Worm (Caenorhabditis elegans) whole organism, late embryonic: ENCODE results near the gene ceh-36.
A peak's percentile ranks its signal among the peaks of the same experiment; 100 is the strongest.

Experiments
- C38D4.7 ChIP-seq: fragments of 200-800 bp; sonication (Bioruptor generic); optimal IDR thresholded peaks from 2 replicates; lab custom pipeline; 2018; ENCODE audit warnings: mild to moderate bottlenecking, missing genetic modification characterization, moderate library complexity, missing compliant biosample characterization
- K02D7.2 ChIP-seq: sonication (generic microtip); optimal IDR thresholded peaks from 2 replicates; lab custom pipeline; 2017; ENCODE audit warnings: mild to moderate bottlenecking, missing genetic modification characterization, missing compliant biosample characterization
- T23F11.4 ChIP-seq: fragments of 200-800 bp; sonication (Bioruptor generic); optimal IDR thresholded peaks from 2 replicates; lab custom pipeline; 2018; ENCODE audit warnings: mild to moderate bottlenecking, missing genetic modification characterization, missing compliant biosample characterization
- Y22D7AL.16 ChIP-seq: sonication (generic microtip); optimal IDR thresholded peaks from 2 replicates; lab custom pipeline; 2016; ENCODE audit warnings: missing genetic modification characterization, missing compliant biosample characterization
- ahr-1 ChIP-seq: sonication (generic microtip); optimal IDR thresholded peaks from 2 replicates; lab custom pipeline; 2016; ENCODE audit warnings: missing genetic modification characterization, missing compliant biosample characterization
- ceh-14 ChIP-seq: sonication (generic microtip); optimal IDR thresholded peaks from 2 replicates; lab custom pipeline; 2016; ENCODE audit warnings: missing genotype, missing genetic modification characterization, missing compliant biosample characterization
- ceh-18 ChIP-seq: sonication (generic microtip); optimal IDR thresholded peaks from 2 replicates; lab custom pipeline; 2016; ENCODE audit warnings: missing genetic modification characterization, missing compliant biosample characterization
- ceh-19 ChIP-seq: fragments of 200-800 bp; sonication (Bioruptor generic); optimal IDR thresholded peaks from 2 replicates; lab custom pipeline; 2018; ENCODE audit warnings: mild to moderate bottlenecking, missing genetic modification characterization, missing compliant biosample characterization
- ceh-22 ChIP-seq: sonication (generic microtip); optimal IDR thresholded peaks from 2 replicates; lab custom pipeline; 2017; ENCODE audit warnings: missing biosample characterization, missing genetic modification characterization
- ceh-24 ChIP-seq: sonication (generic microtip); optimal IDR thresholded peaks from 2 replicates; lab custom pipeline; 2016; ENCODE audit warnings: mild to moderate bottlenecking, missing genetic modification characterization, missing compliant biosample characterization
- ceh-31 ChIP-seq: sonication (generic microtip); optimal IDR thresholded peaks from 2 replicates; lab custom pipeline; 2016; ENCODE audit warnings: missing genetic modification characterization, missing compliant biosample characterization
- ceh-34 ChIP-seq: sonication (generic microtip); optimal IDR thresholded peaks from 2 replicates; lab custom pipeline; 2016; ENCODE audit warnings: mild to moderate bottlenecking, missing genetic modification characterization, missing compliant biosample characterization
- ceh-48 ChIP-seq: sonication (generic microtip); optimal IDR thresholded peaks from 2 replicates; lab custom pipeline; 2016; ENCODE audit warnings: missing genetic modification characterization, inconsistent platforms, missing compliant biosample characterization
- ceh-6 ChIP-seq: fragments of 200-800 bp; sonication (Bioruptor generic); optimal IDR thresholded peaks from 2 replicates; lab custom pipeline; 2018; ENCODE audit warnings: mild to moderate bottlenecking, missing genetic modification characterization, missing compliant biosample characterization
- ceh-9 ChIP-seq: sonication (generic microtip); optimal IDR thresholded peaks from 2 replicates; lab custom pipeline; 2016; ENCODE audit warnings: mild to moderate bottlenecking, missing genetic modification characterization, inconsistent platforms, missing compliant biosample characterization
- che-1 ChIP-seq: sonication (generic microtip); optimal IDR thresholded peaks from 2 replicates; lab custom pipeline; 2016; ENCODE audit warnings: mild to moderate bottlenecking, missing genetic modification characterization, missing compliant biosample characterization
- dmd-4 ChIP-seq: sonication (generic microtip); optimal IDR thresholded peaks from 2 replicates; lab custom pipeline; 2016; ENCODE audit warnings: borderline replicate concordance, missing genetic modification characterization, missing compliant biosample characterization
- dve-1 ChIP-seq: sonication (generic microtip); optimal IDR thresholded peaks from 2 replicates; lab custom pipeline; 2017; ENCODE audit warnings: antibody characterized with exemption, mild to moderate bottlenecking, missing genetic modification characterization, missing compliant biosample characterization
- elt-2 ChIP-seq: sonication (generic microtip); optimal IDR thresholded peaks from 2 replicates; lab custom pipeline; 2016; ENCODE audit warnings: missing genetic modification reagents, missing genetic modification characterization, missing compliant biosample characterization
- fax-1 ChIP-seq: sonication (generic microtip); optimal IDR thresholded peaks from 2 replicates; lab custom pipeline; 2016; ENCODE audit warnings: missing genotype, missing genetic modification characterization, missing compliant biosample characterization
- fkh-6 ChIP-seq: sonication (generic microtip); optimal IDR thresholded peaks from 2 replicates; lab custom pipeline; 2016; ENCODE audit warnings: missing genetic modification characterization, missing compliant biosample characterization
- hlh-13 ChIP-seq: fragments of 200-800 bp; sonication (Bioruptor generic); optimal IDR thresholded peaks from 2 replicates; lab custom pipeline; 2018; ENCODE audit warnings: mild to moderate bottlenecking, missing genetic modification characterization, missing compliant biosample characterization
- hlh-30 ChIP-seq: sonication (generic microtip); optimal IDR thresholded peaks from 2 replicates; lab custom pipeline; 2017; ENCODE audit warnings: antibody characterized with exemption, missing genetic modification characterization, missing compliant biosample characterization; ENCODE audit not compliant: insufficient read depth
- lin-11 ChIP-seq: fragments of 200-800 bp; sonication (Bioruptor generic); optimal IDR thresholded peaks from 2 replicates; lab custom pipeline; 2018; ENCODE audit warnings: mild to moderate bottlenecking, missing genetic modification characterization, missing compliant biosample characterization
- mec-3 ChIP-seq: sonication (generic microtip); optimal IDR thresholded peaks from 2 replicates; lab custom pipeline; 2016; ENCODE audit warnings: borderline replicate concordance, missing genetic modification characterization, missing compliant biosample characterization
- nhr-11 ChIP-seq: fragments of 150-350 bp; optimal IDR thresholded peaks from 2 replicates; lab custom pipeline; 2014; ENCODE audit warnings: missing biosample characterization, missing genetic modification characterization
- nhr-232 ChIP-seq: sonication (generic microtip); optimal IDR thresholded peaks from 2 replicates; lab custom pipeline; 2016; ENCODE audit warnings: missing genetic modification characterization, missing compliant biosample characterization
- pha-4 ChIP-seq: fragments of 150-350 bp; optimal IDR thresholded peaks from 2 replicates; lab custom pipeline; 2018; ENCODE audit warnings: missing biosample characterization, missing genetic modification reagents, missing genetic modification characterization
- pqm-1 ChIP-seq: sonication (generic microtip); optimal IDR thresholded peaks from 2 replicates; lab custom pipeline; 2016; ENCODE audit warnings: missing genetic modification characterization, missing compliant biosample characterization
- pros-1 ChIP-seq: fragments of 150-350 bp; optimal IDR thresholded peaks from 2 replicates; lab custom pipeline; 2014; ENCODE audit warnings: missing biosample characterization, missing genetic modification reagents, missing genetic modification characterization
- ref-2 ChIP-seq: sonication (generic microtip); optimal IDR thresholded peaks from 2 replicates; lab custom pipeline; 2016; ENCODE audit warnings: missing genetic modification characterization, missing compliant biosample characterization
- sox-4 ChIP-seq: sonication (generic microtip); optimal IDR thresholded peaks from 2 replicates; lab custom pipeline; 2017; ENCODE audit warnings: mild to moderate bottlenecking, missing genetic modification characterization, inconsistent platforms, missing compliant biosample characterization
- syd-9 ChIP-seq: sonication (generic microtip); optimal IDR thresholded peaks from 2 replicates; lab custom pipeline; 2016; ENCODE audit warnings: mild to moderate bottlenecking, missing genetic modification characterization, moderate library complexity, missing compliant biosample characterization
- tbx-7 ChIP-seq: sonication (generic microtip); optimal IDR thresholded peaks from 2 replicates; lab custom pipeline; 2016; ENCODE audit warnings: missing genotype, missing genetic modification characterization, missing compliant biosample characterization
- ttx-3 ChIP-seq: sonication (generic microtip); optimal IDR thresholded peaks from 2 replicates; lab custom pipeline; 2016; ENCODE audit warnings: missing genetic modification reagents, missing genetic modification characterization, missing compliant biosample characterization
- zip-5 ChIP-seq: sonication (generic microtip); optimal IDR thresholded peaks from 2 replicates; lab custom pipeline; 2016; ENCODE audit warnings: missing genetic modification characterization, missing compliant biosample characterization
- ztf-16 ChIP-seq: sonication (generic microtip); optimal IDR thresholded peaks from 2 replicates; lab custom pipeline; 2017; ENCODE audit warnings: missing genetic modification characterization, missing compliant biosample characterization

Gene ceh-36

ce11 chrX:14228764-14229163 lies 42.4 kb upstream of the ceh-36 start:
- no peak for TF ChIP-seq ref-2 (tag; lab: Kevin White, UChicago)
- TF ChIP-seq ahr-1 (tag; lab: Kevin White, UChicago) = no peak
- TF ChIP-seq hlh-30 = no peak
- TF ChIP-seq ceh-19 = no peak
- TF ChIP-seq nhr-232 (tag; lab: Kevin White, UChicago) = no peak
- TF ChIP-seq ttx-3 = no peak
- TF ChIP-seq ceh-14 = no peak
- no peak for TF ChIP-seq ceh-31 (tag; lab: Kevin White, UChicago)
- TF ChIP-seq hlh-13 (GFP tag; lab: Kevin White, UChicago) = no peak

- TF ChIP-seq pros-1 = no peak
- no peak for TF ChIP-seq fax-1 (tag; lab: Kevin White, UChicago)
- TF ChIP-seq lin-11 (tag; lab: Kevin White, UChicago) = no peak
- no peak for TF ChIP-seq ceh-9 (tag; lab: Kevin White, UChicago)
- no peak for TF ChIP-seq C38D4.7 (GFP tag; lab: Kevin White, UChicago)
- no peak for TF ChIP-seq che-1 (tag; lab: Kevin White, UChicago)
Measured at ce11 chrX:14225273-14225672, 38.9 kb upstream of the ceh-36 start, which contains the start of gene cyp-13B2. Gene cyp-13B2 (plus strand): TSS chrX:14225573.

ce11 chrX:14223156-14223555 lies 36.8 kb upstream of the ceh-36 start, which contains the start of gene K06G5.3:
Gene K06G5.3 (minus strand): TSS chrX:14223256.
- TF ChIP-seq dmd-4 (no peak), lin-11 (tag; lab: Kevin White, UChicago) (no peak), mec-3 (no peak), tbx-7 (tag; lab: Kevin White, UChicago) (no peak), ceh-22 (no peak), ceh-48 (tag; lab: Kevin White, UChicago) (no peak), K02D7.2 (no peak), C38D4.7 (GFP tag; lab: Kevin White, UChicago) (no peak), syd-9 (tag; lab: Kevin White, UChicago) (no peak), ceh-34 (tag; lab: Kevin White, UChicago) (no peak)

ce11 chrX:14214520-14215023 lies 28.2 kb upstream of the ceh-36 start, which contains the start of gene K06G5.1:
Gene K06G5.1 (plus strand): TSS chrX:14214973.
- TF ChIP-seq elt-2 (tag; lab: Kevin White, UChicago) (peak; percentile 85), pha-4 (tag; lab: Kevin White, UChicago) (no peak)

ce11 chrX:14213314-14213713 lies 26.9 kb upstream of the ceh-36 start:
- TF ChIP-seq ahr-1 (tag; lab: Kevin White, UChicago) (no peak), ceh-19 (no peak), syd-9 (tag; lab: Kevin White, UChicago) (no peak), ceh-34 (tag; lab: Kevin White, UChicago) (no peak), ceh-22 (no peak), K02D7.2 (no peak), ceh-6 (GFP tag; lab: Kevin White, UChicago) (no peak), Y22D7AL.16 (no peak), C38D4.7 (GFP tag; lab: Kevin White, UChicago) (no peak), sox-4 (tag; lab: Kevin White, UChicago) (no peak), dve-1 (no peak), fkh-6 (no peak), zip-5 (tag; lab: Kevin White, UChicago) (no peak), T23F11.4 (GFP tag; lab: Kevin White, UChicago) (no peak), pqm-1 (tag; lab: Kevin White, UChicago) (no peak), nhr-11 (no peak), ztf-16 (tag; lab: Kevin White, UChicago) (no peak), ceh-24 (tag; lab: Kevin White, UChicago) (no peak), ceh-18 (tag; lab: Kevin White, UChicago) (no peak), ref-2 (tag; lab: Kevin White, UChicago) (no peak)
